Worm (Caenorhabditis elegans) whole organism, L1 larva: ENCODE data around the gene ZK54.3.
A peak's percentile ranks its signal among the peaks of the same experiment; 100 is the strongest.

Source experiments
- C04F5.9 ChIP-seq: sonication (generic microtip); optimal IDR thresholded peaks from 2 replicates; lab custom pipeline; 2016; ENCODE audit warnings: missing genetic modification characterization, missing compliant biosample characterization
- aha-1 ChIP-seq: fragments of 150-350 bp; optimal IDR thresholded peaks from 2 replicates; lab custom pipeline; 2014; ENCODE audit warnings: missing biosample characterization, missing genetic modification characterization
- blmp-1 ChIP-seq: fragments of 150-350 bp; optimal IDR thresholded peaks from 2 replicates; lab custom pipeline; 2014; ENCODE audit warnings: missing biosample characterization, missing genetic modification characterization
- ceh-82 ChIP-seq, 3 experiments: fragments of 150-350 bp in 1 of 3; sonication (generic microtip) in 2 of 3; optimal IDR thresholded peaks; 2 replicates each; lab custom pipeline; 2014 to 2017; ENCODE audit warnings: missing biosample characterization in 3 of 3, missing genetic modification characterization in 3 of 3
- dsc-1 ChIP-seq: sonication (generic microtip); optimal IDR thresholded peaks from 2 replicates; lab custom pipeline; 2016; ENCODE audit warnings: mild to moderate bottlenecking, missing genetic modification characterization, missing compliant biosample characterization
- efl-1 ChIP-seq, 4 experiments: fragments of 150-350 bp; optimal IDR thresholded peaks in 3 of 4; peaks in 1 of 4; 1 replicate in 1 of 4; 2 replicates in 3 of 4; lab custom pipeline; 2014; ENCODE audit warnings: missing biosample characterization in 2 of 4, missing genetic modification characterization in 2 of 4, missing genetic modification reagents in 2 of 4
- egl-27 ChIP-seq, 2 experiments: fragments of 150-350 bp in 1 of 2; sonication (generic microtip); optimal IDR thresholded peaks; 3 replicates each; lab custom pipeline; 2017 to 2018; ENCODE audit warnings: missing biosample characterization in 2 of 2, missing genetic modification characterization in 2 of 2, missing genetic modification reagents in 2 of 2
- elt-2 ChIP-seq: sonication (generic microtip); optimal IDR thresholded peaks from 2 replicates; lab custom pipeline; 2016; ENCODE audit warnings: missing genetic modification characterization, mild to moderate bottlenecking, inconsistent platforms, missing compliant biosample characterization, missing genetic modification reagents
- elt-3 ChIP-seq, 6 experiments: fragments of 150-350 bp in 1 of 6; sonication (generic microtip); optimal IDR thresholded peaks; 2 replicates each; lab custom pipeline; 2017 to 2018; ENCODE audit warnings: missing biosample characterization in 6 of 6, missing genetic modification characterization in 6 of 6, inconsistent platforms in 1 of 6
- fkh-10 ChIP-seq: sonication (generic microtip); optimal IDR thresholded peaks from 2 replicates; lab custom pipeline; 2017; ENCODE audit warnings: missing biosample characterization, missing genetic modification reagents, missing genetic modification characterization
- fos-1 ChIP-seq: fragments of 150-350 bp; optimal IDR thresholded peaks from 2 replicates; lab custom pipeline; 2014; ENCODE audit warnings: missing biosample characterization, missing genetic modification characterization
- grh-1 ChIP-seq: fragments of 200-800 bp; sonication (Bioruptor generic); IDR thresholded peaks from 2 replicates; pipeline ENCODE4 v1.3.6; 2022; ENCODE audit warnings: missing genetic modification reagents, missing genetic modification characterization, missing compliant biosample characterization
- irx-1 ChIP-seq: sonication (generic microtip); optimal IDR thresholded peaks from 2 replicates; lab custom pipeline; 2016; ENCODE audit warnings: missing genetic modification characterization, missing compliant biosample characterization
- jun-1 ChIP-seq: fragments of 150-350 bp; optimal IDR thresholded peaks from 2 replicates; lab custom pipeline; 2014; ENCODE audit warnings: missing biosample characterization, missing genetic modification reagents, missing genetic modification characterization
- lin-14 ChIP-seq: fragments of 200-800 bp; sonication (Bioruptor generic); optimal IDR thresholded peaks from 2 replicates; lab custom pipeline; 2018; ENCODE audit warnings: mild to moderate bottlenecking, missing genetic modification characterization, moderate library complexity, missing compliant biosample characterization
- lin-15B ChIP-seq: fragments of 150-350 bp; sonication (generic microtip); optimal IDR thresholded peaks from 3 replicates; lab custom pipeline; 2014; ENCODE audit warnings: missing biosample characterization, missing genetic modification characterization
- lin-35 ChIP-seq, 2 experiments: fragments of 150-350 bp; optimal IDR thresholded peaks; 2 replicates each; lab custom pipeline; 2014; ENCODE audit warnings: missing biosample characterization in 2 of 2, missing genetic modification characterization in 2 of 2, missing genetic modification reagents in 2 of 2
- lsy-2 ChIP-seq, 2 experiments: fragments of 150-350 bp; optimal IDR thresholded peaks; 2 replicates each; lab custom pipeline; 2014; ENCODE audit warnings: missing biosample characterization in 2 of 2, missing genetic modification characterization in 2 of 2
- mab-9 ChIP-seq: fragments of 200-800 bp; sonication (Bioruptor generic); IDR thresholded peaks from 2 replicates; pipeline ENCODE4 v1.3.6; 2022; ENCODE audit warnings: missing genetic modification reagents, missing genetic modification characterization, missing compliant biosample characterization
- mdl-1 ChIP-seq, 2 experiments: fragments of 150-350 bp; optimal IDR thresholded peaks; 2 replicates each; lab custom pipeline; 2014 to 2017; ENCODE audit warnings: missing biosample characterization in 2 of 2, missing genetic modification characterization in 2 of 2, inconsistent platforms in 1 of 2
- mep-1 ChIP-seq: fragments of 150-350 bp; optimal IDR thresholded peaks from 2 replicates; lab custom pipeline; 2014; ENCODE audit warnings: missing biosample characterization, missing genetic modification characterization
- nhr-19 ChIP-seq: fragments of 200-800 bp; sonication (Bioruptor generic); conservative IDR thresholded peaks from 2 replicates; pipeline ENCODE4 v1.3.6; 2022; ENCODE audit warnings: missing genetic modification characterization, missing compliant biosample characterization
- nhr-20 ChIP-seq: sonication (generic microtip); optimal IDR thresholded peaks from 2 replicates; lab custom pipeline; 2016; ENCODE audit warnings: mild to moderate bottlenecking, missing genetic modification characterization, missing compliant biosample characterization
- nhr-237 ChIP-seq: fragments of 150-350 bp; optimal IDR thresholded peaks from 2 replicates; lab custom pipeline; 2014; ENCODE audit warnings: missing biosample characterization, missing genetic modification characterization
- nhr-47 ChIP-seq: sonication (generic microtip); optimal IDR thresholded peaks from 2 replicates; lab custom pipeline; 2016; ENCODE audit warnings: mild to moderate bottlenecking, missing genetic modification characterization, moderate library complexity, missing compliant biosample characterization
- nhr-71 ChIP-seq: sonication (generic microtip); optimal IDR thresholded peaks from 2 replicates; lab custom pipeline; 2016; ENCODE audit warnings: mild to moderate bottlenecking, missing genetic modification characterization, moderate library complexity, missing compliant biosample characterization
- nhr-85 ChIP-seq: sonication (generic microtip); peaks from one replicate; lab custom pipeline; 2016; ENCODE audit warnings: missing genetic modification characterization, inconsistent platforms, missing compliant biosample characterization
- nhr-90 ChIP-seq: sonication (generic microtip); optimal IDR thresholded peaks from 2 replicates; lab custom pipeline; 2016; ENCODE audit warnings: mild to moderate bottlenecking, missing genetic modification characterization, missing compliant biosample characterization; ENCODE audit not compliant: poor library complexity
- pax-3 ChIP-seq: fragments of 200-800 bp; sonication (Bioruptor generic); optimal IDR thresholded peaks from 2 replicates; lab custom pipeline; 2018; ENCODE audit warnings: mild to moderate bottlenecking, missing genetic modification characterization, moderate library complexity, missing compliant biosample characterization
- pqm-1 ChIP-seq: sonication (generic microtip); optimal IDR thresholded peaks from 3 replicates; lab custom pipeline; 2017; ENCODE audit warnings: missing biosample characterization, missing genetic modification characterization
- rnt-1 ChIP-seq: sonication (generic microtip); optimal IDR thresholded peaks from 2 replicates; lab custom pipeline; 2016; ENCODE audit warnings: mild to moderate bottlenecking, missing genetic modification characterization, moderate library complexity, missing compliant biosample characterization
- skn-1 ChIP-seq: fragments of 150-350 bp; optimal IDR thresholded peaks from 2 replicates; lab custom pipeline; 2014; ENCODE audit warnings: missing biosample characterization, missing genetic modification characterization
- snu-23 ChIP-seq: sonication (generic microtip); optimal IDR thresholded peaks from 2 replicates; lab custom pipeline; 2016; ENCODE audit warnings: missing genetic modification characterization, missing compliant biosample characterization
- sox-4 ChIP-seq: sonication (generic microtip); optimal IDR thresholded peaks from 2 replicates; lab custom pipeline; 2016; ENCODE audit warnings: missing genetic modification characterization, missing compliant biosample characterization
- sup-37 ChIP-seq: fragments of 200-800 bp; sonication (Bioruptor generic); optimal IDR thresholded peaks from 2 replicates; lab custom pipeline; 2018; ENCODE audit warnings: mild to moderate bottlenecking, missing genetic modification characterization, missing compliant biosample characterization
- swsn-7 ChIP-seq: sonication (generic microtip); optimal IDR thresholded peaks from 2 replicates; lab custom pipeline; 2016; ENCODE audit warnings: missing genetic modification characterization, missing compliant biosample characterization
- tlp-1 ChIP-seq: fragments of 150-350 bp; optimal IDR thresholded peaks from 2 replicates; lab custom pipeline; 2014; ENCODE audit warnings: missing biosample characterization, missing genetic modification characterization
- unc-130 ChIP-seq: fragments of 150-350 bp; optimal IDR thresholded peaks from 2 replicates; lab custom pipeline; 2017; ENCODE audit warnings: missing biosample characterization, missing genetic modification characterization, inconsistent platforms
- unc-30 ChIP-seq: sonication (generic microtip); optimal IDR thresholded peaks from 2 replicates; lab custom pipeline; 2017; ENCODE audit warnings: missing biosample characterization, missing genetic modification characterization
- zip-4 ChIP-seq: fragments of 200-800 bp; sonication (Bioruptor generic); optimal IDR thresholded peaks from 2 replicates; lab custom pipeline; 2018; ENCODE audit warnings: mild to moderate bottlenecking, missing genetic modification characterization, moderate library complexity, missing compliant biosample characterization

Gene ZK54.3

ce11 chrX:17475974-17476373 is 9.2 kb upstream of the ZK54.3 start (continued):
- no peak for TF ChIP-seq irx-1 (tag; lab: Kevin White, UChicago)

- TF ChIP-seq fkh-10 (GFP tag; lab: Kevin White, UChicago), result no peak
- peak; percentile 9 to 16 for TF ChIP-seq lin-35 (GFP tag; optimal IDR thresholded peaks at IDR 0.05; lab: Kevin White, UChicago)
- TF ChIP-seq mdl-1 (tag; optimal IDR thresholded peaks at IDR 0.05; lab: Kevin White, UChicago), result peak in 1 of 2 experiments; percentile 17
- no peak for TF ChIP-seq jun-1 (tag; lab: Kevin White, UChicago)
- TF ChIP-seq lin-14 (GFP tag; lab: Kevin White, UChicago), result peak; percentile 58
- TF ChIP-seq nhr-47 (tag; lab: Kevin White, UChicago), result peak; percentile 19
- peak; percentile 5 for TF ChIP-seq swsn-7 (tag; lab: Kevin White, UChicago)
- peak; percentile 58 for TF ChIP-seq snu-23
- peak; percentile 87 for TF ChIP-seq grh-1
- TF ChIP-seq ceh-82 (tag; optimal IDR thresholded peaks at IDR 0.05; lab: Kevin White, UChicago), result peak in 1 of 3 experiments; percentile 16
- TF ChIP-seq nhr-19 (GFP tag; lab: Robert Waterston, UW), result peak; percentile 19; the same call in 1 of the 2 replicates
- no peak for TF ChIP-seq tlp-1 (tag; lab: Kevin White, UChicago)
- TF ChIP-seq C04F5.9 (tag; lab: Kevin White, UChicago), result no peak
- TF ChIP-seq dsc-1 (tag; lab: Kevin White, UChicago), result peak; percentile 67
- TF ChIP-seq efl-1 (optimal IDR thresholded peaks at IDR 0.05; lab: Kevin White, UChicago), result no peak
- TF ChIP-seq efl-1 (GFP tag; optimal IDR thresholded peaks at IDR 0.05 in 1 of 2; lab: Kevin White, UChicago), result no peak
- TF ChIP-seq zip-4 (GFP tag; lab: Kevin White, UChicago), result no peak
- peak; percentile 51 for TF ChIP-seq nhr-20
- peak; percentile 61 for TF ChIP-seq nhr-71 (tag; lab: Kevin White, UChicago)
- TF ChIP-seq blmp-1, result peak; percentile 3
- peak; percentile 1 for TF ChIP-seq skn-1 (tag; lab: Kevin White, UChicago)
- TF ChIP-seq rnt-1 (tag; lab: Kevin White, UChicago), result peak; percentile 25
- peak; percentile 89 for TF ChIP-seq nhr-85 (tag; lab: Kevin White, UChicago)
- TF ChIP-seq elt-3 (tag; optimal IDR thresholded peaks at IDR 0.05; lab: Kevin White, UChicago), result peak in 4 of 6 experiments; percentile 5 to 86 (median 46)
- TF ChIP-seq mep-1 (tag; lab: Kevin White, UChicago), result peak; percentile 12
These were observed 7.8 kb upstream of the ZK54.3 start, which contains the start of gene tps-1 for ce11 chrX:17474521-17475170. tps-1 (minus strand) TSS chrX:17474534.

- peak; percentile 59 for TF ChIP-seq nhr-19 (GFP tag; lab: Robert Waterston, UW)
- TF ChIP-seq unc-130, result peak; percentile 45
- TF ChIP-seq pax-3 (tag; lab: Kevin White, UChicago), result no peak
- TF ChIP-seq nhr-71 (tag; lab: Kevin White, UChicago), result peak; percentile 57
- TF ChIP-seq lin-14 (GFP tag; lab: Kevin White, UChicago), result peak; percentile 45
- peak in 1 of 2 experiments; percentile 18 for TF ChIP-seq lsy-2 (tag; optimal IDR thresholded peaks at IDR 0.05; lab: Kevin White, UChicago)
- no peak for TF ChIP-seq efl-1 (optimal IDR thresholded peaks at IDR 0.05; lab: Kevin White, UChicago)
- peak in 1 of 2 experiments; percentile 40 for TF ChIP-seq efl-1 (GFP tag; optimal IDR thresholded peaks at IDR 0.05 in 1 of 2; lab: Kevin White, UChicago)
- TF ChIP-seq mep-1 (tag; lab: Kevin White, UChicago), result peak; percentile 4
- no peak for TF ChIP-seq nhr-47 (tag; lab: Kevin White, UChicago)
- peak; percentile 54 for TF ChIP-seq elt-2
- peak; percentile 42 for TF ChIP-seq snu-23
- peak; percentile 25 for TF ChIP-seq nhr-90 (tag; lab: Kevin White, UChicago)
- peak; percentile 71 for TF ChIP-seq nhr-20
- TF ChIP-seq nhr-237, result no peak
- TF ChIP-seq lin-35 (GFP tag; optimal IDR thresholded peaks at IDR 0.05; lab: Kevin White, UChicago), result peak in 1 of 2 experiments; percentile 38
- no peak for TF ChIP-seq fos-1
- TF ChIP-seq mdl-1 (tag; optimal IDR thresholded peaks at IDR 0.05; lab: Kevin White, UChicago), result peak in 1 of 2 experiments; percentile 61
- peak; percentile 51 for TF ChIP-seq rnt-1 (tag; lab: Kevin White, UChicago)
These were observed 6.1 kb upstream of the ZK54.3 start for ce11 chrX:17472917-17473316.

ce11 chrX:17471703-17472102 is 4.9 kb upstream of the ZK54.3 start:
- TF ChIP-seq nhr-20, result peak; percentile 44
- no peak for TF ChIP-seq efl-1 (optimal IDR thresholded peaks at IDR 0.05; lab: Kevin White, UChicago)
- TF ChIP-seq efl-1 (GFP tag; optimal IDR thresholded peaks at IDR 0.05 in 1 of 2; lab: Kevin White, UChicago), result no peak
- TF ChIP-seq egl-27 (tag; optimal IDR thresholded peaks at IDR 0.05; lab: Kevin White, UChicago), result no peak
- no peak for TF ChIP-seq mab-9 (GFP tag; lab: Robert Waterston, UW)
- TF ChIP-seq sup-37 (GFP tag; lab: Kevin White, UChicago), result no peak
- TF ChIP-seq unc-130, result no peak
- TF ChIP-seq elt-2, result peak; percentile 74
- TF ChIP-seq sox-4 (tag; lab: Kevin White, UChicago), result no peak
- peak in 1 of 2 experiments; percentile 18 for TF ChIP-seq mdl-1 (tag; optimal IDR thresholded peaks at IDR 0.05; lab: Kevin White, UChicago)
- peak; percentile 14 for TF ChIP-seq jun-1 (tag; lab: Kevin White, UChicago)
- TF ChIP-seq lin-35 (GFP tag; optimal IDR thresholded peaks at IDR 0.05; lab: Kevin White, UChicago), result peak in 1 of 2 experiments; percentile 37
- TF ChIP-seq pqm-1 (tag; lab: Kevin White, UChicago), result peak; percentile 64
- TF ChIP-seq unc-30 (tag; lab: Kevin White, UChicago), result no peak
- TF ChIP-seq lin-15B, result no peak
- no peak for TF ChIP-seq aha-1 (tag; lab: Kevin White, UChicago)
- no peak for TF ChIP-seq fkh-10 (GFP tag; lab: Kevin White, UChicago)
- peak; percentile 6 for TF ChIP-seq lin-14 (GFP tag; lab: Kevin White, UChicago)
